1 fruit fly cellular context compared by ENCODE assay signal in the genomic region with DNA sequence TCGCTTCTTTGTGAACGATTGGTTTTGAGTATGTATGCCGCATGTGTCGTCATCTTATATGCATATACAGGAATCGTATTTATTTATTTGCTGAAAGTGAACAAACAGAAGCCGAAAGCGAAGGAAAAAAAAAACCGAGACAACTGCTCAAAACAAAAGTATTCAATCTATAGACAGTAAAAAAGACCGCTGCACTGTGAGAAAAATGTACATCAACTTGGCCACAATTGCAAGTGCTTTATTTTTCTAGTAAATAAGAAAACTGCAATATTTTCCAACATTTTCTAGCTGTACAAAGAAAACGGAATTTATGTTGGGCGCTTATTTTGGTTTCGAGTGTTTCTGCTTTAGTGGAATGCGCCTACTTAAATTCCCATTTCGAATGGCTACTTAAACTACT.
A peak's percentile ranks its signal among the peaks of the same experiment; 100 is the strongest.
TF ChIP-seq lines count a peak whose summit lies in the region.

No protein-coding gene starts in this region.

TF ChIP-seq in whole organism, embryonic, 481 proteins besides CTCF, POLR2A, EP300 and RAD21 (continued from another document and continues in another):
- no peak for TF ChIP-seq Trl (optimal IDR thresholded peaks at IDR 0.05; lab: Kevin White, UChicago)
- peak; percentile 1 for TF ChIP-seq Trl (GFP tag; optimal IDR thresholded peaks at IDR 0.05; lab: Kevin White, UChicago)
- TF ChIP-seq ci (GFP tag; IDR thresholded peaks at IDR 0.05; lab: Robert Waterston, UW), result 0 out of 3 replicates have a peak, but pooled peaks have one; percentile 59
- TF ChIP-seq ems (GFP tag; optimal IDR thresholded peaks at IDR 0.05; lab: Kevin White, UChicago), result no peak
- no peak for TF ChIP-seq CG12071 (GFP tag; optimal IDR thresholded peaks at IDR 0.05; lab: Kevin White, UChicago)
- no peak for TF ChIP-seq ATbp (GFP tag; optimal IDR thresholded peaks at IDR 0.05; lab: Kevin White, UChicago)
- TF ChIP-seq CG13424 (tag; optimal IDR thresholded peaks at IDR 0.05; lab: Kevin White, UChicago), result no peak
- TF ChIP-seq MBD-R2 (GFP tag; IDR thresholded peaks at IDR 0.05; lab: Robert Waterston, UW), result no peak
- TF ChIP-seq cas (GFP tag; IDR thresholded peaks at IDR 0.05; lab: Robert Waterston, UW), result no peak
- TF ChIP-seq Ssrp (tag; optimal IDR thresholded peaks at IDR 0.05; lab: Kevin White, UChicago), result no peak
- no peak for TF ChIP-seq tll (GFP tag; optimal IDR thresholded peaks at IDR 0.05; lab: Kevin White, UChicago)
- no peak for TF ChIP-seq Hand (GFP tag; optimal IDR thresholded peaks at IDR 0.05; lab: Kevin White, UChicago)
- TF ChIP-seq gsb (GFP tag; IDR thresholded peaks at IDR 0.05; lab: Robert Waterston, UW), result no peak
- no peak for TF ChIP-seq CG2889 (GFP tag; IDR thresholded peaks at IDR 0.05; lab: Robert Waterston, UW)
- no peak for TF ChIP-seq CG11695 (GFP tag; IDR thresholded peaks at IDR 0.05; lab: Robert Waterston, UW)
- no peak for TF ChIP-seq kay (GFP tag; optimal IDR thresholded peaks at IDR 0.05; lab: Kevin White, UChicago)
- no peak for TF ChIP-seq CG18619 (GFP tag; optimal IDR thresholded peaks at IDR 0.05; lab: Kevin White, UChicago)
- TF ChIP-seq klu (GFP tag; IDR thresholded peaks at IDR 0.05; lab: Robert Waterston, UW), result no peak
- no peak for TF ChIP-seq Dref (GFP tag; IDR thresholded peaks at IDR 0.05; lab: Robert Waterston, UW)
- peak; percentile 12 for TF ChIP-seq Asciz (GFP tag; optimal IDR thresholded peaks at IDR 0.05; lab: Kevin White, UChicago)
- no peak for TF ChIP-seq CG7271 (tag; optimal IDR thresholded peaks at IDR 0.05; lab: Kevin White, UChicago)
- no peak for TF ChIP-seq usp (GFP tag; optimal IDR thresholded peaks at IDR 0.05; lab: Kevin White, UChicago)
- TF ChIP-seq bbx (GFP tag; IDR thresholded peaks at IDR 0.05; lab: Robert Waterston, UW; ENCODE audit: partially characterized antibody), result no peak
- no peak for TF ChIP-seq zen (tag; optimal IDR thresholded peaks at IDR 0.05; lab: Kevin White, UChicago)
- no peak for TF ChIP-seq sima (GFP tag; optimal IDR thresholded peaks at IDR 0.05; lab: Kevin White, UChicago)
- no peak for TF ChIP-seq hbn (GFP tag; IDR thresholded peaks at IDR 0.05; lab: Robert Waterston, UW; ENCODE audit: partially characterized antibody)
- no peak for TF ChIP-seq mld (GFP tag; IDR thresholded peaks at IDR 0.05; lab: Robert Waterston, UW; ENCODE audit: partially characterized antibody)
- TF ChIP-seq Dbx (GFP tag; IDR thresholded peaks at IDR 0.05; lab: Robert Waterston, UW), result no peak
- no peak for TF ChIP-seq Sry-β (GFP tag; optimal IDR thresholded peaks at IDR 0.05; lab: Kevin White, UChicago)
- no peak for TF ChIP-seq CG34376 (GFP tag; optimal IDR thresholded peaks at IDR 0.05; lab: Kevin White, UChicago)
- no peak for TF ChIP-seq fu2 (GFP tag; optimal IDR thresholded peaks at IDR 0.05; lab: Kevin White, UChicago)
- no peak for TF ChIP-seq pan (optimal IDR thresholded peaks at IDR 0.05; lab: Kevin White, UChicago)
- TF ChIP-seq pan (GFP tag; optimal IDR thresholded peaks at IDR 0.05 in 1 of 2, IDR thresholded peaks at IDR 0.05 in 1 of 2), result peak in 1 of 2 experiments; percentile 36
- TF ChIP-seq dan (GFP tag; IDR thresholded peaks at IDR 0.05; lab: Robert Waterston, UW), result no peak
- TF ChIP-seq CG5953 (GFP tag; IDR thresholded peaks at IDR 0.05; lab: Robert Waterston, UW), result no peak
- TF ChIP-seq bigmax (GFP tag; optimal IDR thresholded peaks at IDR 0.05; lab: Kevin White, UChicago), result no peak
- TF ChIP-seq CG10959 (GFP tag; IDR thresholded peaks at IDR 0.05; lab: Robert Waterston, UW), result no peak
- peak; percentile 34 for TF ChIP-seq fd96Cb (tag; optimal IDR thresholded peaks at IDR 0.05; lab: Kevin White, UChicago)
- no peak for TF ChIP-seq toy (GFP tag; IDR thresholded peaks at IDR 0.05; lab: Robert Waterston, UW)
- TF ChIP-seq zfh2 (GFP tag; optimal IDR thresholded peaks at IDR 0.05; lab: Kevin White, UChicago), result no peak
- no peak for TF ChIP-seq pros (GFP tag; optimal IDR thresholded peaks at IDR 0.05; lab: Kevin White, UChicago)
- TF ChIP-seq eve (GFP tag; optimal IDR thresholded peaks at IDR 0.05; lab: Kevin White, UChicago), result no peak
- 0 out of 3 replicates have a peak, but pooled peaks have one; percentile 24 for TF ChIP-seq dysf (GFP tag; IDR thresholded peaks at IDR 0.05; lab: Robert Waterston, UW)
- no peak for TF ChIP-seq CG17802 (tag; optimal IDR thresholded peaks at IDR 0.05; lab: Kevin White, UChicago)
- no peak for TF ChIP-seq CG34422 (GFP tag; IDR thresholded peaks at IDR 0.05; lab: Robert Waterston, UW)
- TF ChIP-seq Oaz (GFP tag; IDR thresholded peaks at IDR 0.05; lab: Robert Waterston, UW), result no peak
- no peak for TF ChIP-seq CkIIα-i1 (GFP tag; IDR thresholded peaks at IDR 0.05; lab: Robert Waterston, UW)
- no peak for TF ChIP-seq BtbVII (GFP tag; optimal IDR thresholded peaks at IDR 0.05; lab: Kevin White, UChicago)
- no peak for TF ChIP-seq D19B (GFP tag; optimal IDR thresholded peaks at IDR 0.05; lab: Kevin White, UChicago)
- TF ChIP-seq CG11247 (GFP tag; IDR thresholded peaks at IDR 0.05; lab: Robert Waterston, UW), result no peak
- no peak for TF ChIP-seq Tbp (GFP tag; optimal IDR thresholded peaks at IDR 0.05; lab: Kevin White, UChicago)
- no peak for TF ChIP-seq abd-A (tag; optimal IDR thresholded peaks at IDR 0.05; lab: Kevin White, UChicago)
- no peak for TF ChIP-seq Sin3A (optimal IDR thresholded peaks at IDR 0.05; lab: Kevin White, UChicago)
- no peak for TF ChIP-seq CG10431 (GFP tag; optimal IDR thresholded peaks at IDR 0.05; lab: Kevin White, UChicago)
- no peak for TF ChIP-seq CG6765 (GFP tag; optimal IDR thresholded peaks at IDR 0.05; lab: Kevin White, UChicago)
- TF ChIP-seq fd3F (GFP tag; optimal IDR thresholded peaks at IDR 0.05; lab: Kevin White, UChicago), result no peak
- no peak for TF ChIP-seq Mad (GFP tag; optimal IDR thresholded peaks at IDR 0.05; lab: Kevin White, UChicago)
- TF ChIP-seq HmgD (GFP tag; optimal IDR thresholded peaks at IDR 0.05; lab: Kevin White, UChicago), result no peak
- TF ChIP-seq CG14014 (GFP tag; IDR thresholded peaks at IDR 0.05; lab: Robert Waterston, UW), result no peak
- TF ChIP-seq Poxn (GFP tag; IDR thresholded peaks at IDR 0.05; lab: Robert Waterston, UW), result no peak
- no peak for TF ChIP-seq CG12236 (GFP tag; optimal IDR thresholded peaks at IDR 0.05; lab: Kevin White, UChicago)
- no peak for TF ChIP-seq CG3407 (GFP tag; optimal IDR thresholded peaks at IDR 0.05; lab: Kevin White, UChicago)
- TF ChIP-seq disco-r (GFP tag; optimal IDR thresholded peaks at IDR 0.05; lab: Kevin White, UChicago), result peak; percentile 23
- peak; percentile 23 for TF ChIP-seq Xbp1 (GFP tag; optimal IDR thresholded peaks at IDR 0.05; lab: Kevin White, UChicago)
- no peak for TF ChIP-seq Dp (GFP tag; optimal IDR thresholded peaks at IDR 0.05; lab: Kevin White, UChicago)
- TF ChIP-seq CG30403 (GFP tag; optimal IDR thresholded peaks at IDR 0.05; lab: Kevin White, UChicago), result peak; percentile 24
- no peak for TF ChIP-seq Doc3 (GFP tag; IDR thresholded peaks at IDR 0.05; lab: Robert Waterston, UW; ENCODE audit: partially characterized antibody)
- no peak for TF ChIP-seq CG10321 (GFP tag; IDR thresholded peaks at IDR 0.05; lab: Robert Waterston, UW)
- TF ChIP-seq Sox100B (GFP tag; optimal IDR thresholded peaks at IDR 0.05; lab: Kevin White, UChicago), result no peak
- no peak for TF ChIP-seq ind (GFP tag; optimal IDR thresholded peaks at IDR 0.05; lab: Kevin White, UChicago)
- TF ChIP-seq CG17612 (GFP tag; IDR thresholded peaks at IDR 0.05; lab: Robert Waterston, UW), result no peak
- no peak for TF ChIP-seq jumu (GFP tag; optimal IDR thresholded peaks at IDR 0.05; lab: Kevin White, UChicago)
- TF ChIP-seq Pdp1 (GFP tag; optimal IDR thresholded peaks at IDR 0.05; lab: Kevin White, UChicago), result peak in 1 of 2 experiments; percentile 4
- no peak for TF ChIP-seq nerfin-1 (tag; optimal IDR thresholded peaks at IDR 0.05; lab: Kevin White, UChicago)
- no peak for TF ChIP-seq CG9797 (GFP tag; optimal IDR thresholded peaks at IDR 0.05; lab: Kevin White, UChicago)
- TF ChIP-seq maf-S (GFP tag; optimal IDR thresholded peaks at IDR 0.05; lab: Kevin White, UChicago), result no peak
- TF ChIP-seq CG7928 (GFP tag; optimal IDR thresholded peaks at IDR 0.05; lab: Kevin White, UChicago), result no peak
- no peak for TF ChIP-seq zen2 (GFP tag; IDR thresholded peaks at IDR 0.05; lab: Robert Waterston, UW; ENCODE audit: partially characterized antibody)
- no peak for TF ChIP-seq CG1647 (GFP tag; optimal IDR thresholded peaks at IDR 0.05; lab: Kevin White, UChicago)
- peak; percentile 45 for TF ChIP-seq Sox102F (GFP tag; optimal IDR thresholded peaks at IDR 0.05; lab: Kevin White, UChicago)
- TF ChIP-seq ato (GFP tag; IDR thresholded peaks at IDR 0.05; lab: Robert Waterston, UW; ENCODE audit: partially characterized antibody), result no peak
- TF ChIP-seq CG32532 (GFP tag; IDR thresholded peaks at IDR 0.05; lab: Robert Waterston, UW), result no peak
- no peak for TF ChIP-seq sug (tag; optimal IDR thresholded peaks at IDR 0.05; lab: Kevin White, UChicago)
- no peak for TF ChIP-seq jigr1 (GFP tag; IDR thresholded peaks at IDR 0.05; lab: Robert Waterston, UW)
- no peak for TF ChIP-seq CG9215 (GFP tag; IDR thresholded peaks at IDR 0.05; lab: Robert Waterston, UW)
- TF ChIP-seq CG42726 (GFP tag; IDR thresholded peaks at IDR 0.05; lab: Robert Waterston, UW; ENCODE audit: partially characterized antibody), result no peak
- no peak for TF ChIP-seq CG10274 (GFP tag; optimal IDR thresholded peaks at IDR 0.05; lab: Kevin White, UChicago)
- TF ChIP-seq Adf1 (GFP tag; IDR thresholded peaks at IDR 0.05; lab: Robert Waterston, UW), result no peak
- no peak for TF ChIP-seq cad (GFP tag; optimal IDR thresholded peaks at IDR 0.05; lab: Kevin White, UChicago)
- no peak for TF ChIP-seq ftz-f1 (GFP tag; optimal IDR thresholded peaks at IDR 0.05; lab: Kevin White, UChicago)
- TF ChIP-seq yki (optimal IDR thresholded peaks at IDR 0.05; lab: Kevin White, UChicago), result no peak
- no peak for TF ChIP-seq gcm2 (GFP tag; optimal IDR thresholded peaks at IDR 0.05; lab: Kevin White, UChicago)
- no peak for TF ChIP-seq HLH3B (GFP tag; IDR thresholded peaks at IDR 0.05; lab: Robert Waterston, UW)
- TF ChIP-seq CG12659 (GFP tag; optimal IDR thresholded peaks at IDR 0.05; lab: Kevin White, UChicago), result no peak
- no peak for TF ChIP-seq Nf-YC (tag; optimal IDR thresholded peaks at IDR 0.05; lab: Kevin White, UChicago)
- TF ChIP-seq run (tag; optimal IDR thresholded peaks at IDR 0.05; lab: Kevin White, UChicago), result no peak
- TF ChIP-seq da (GFP tag; optimal IDR thresholded peaks at IDR 0.05; lab: Kevin White, UChicago), result no peak
- TF ChIP-seq Awh (GFP tag; IDR thresholded peaks at IDR 0.05; lab: Robert Waterston, UW), result 0 out of 2 replicates have a peak, but pooled peaks have one; percentile 46
- no peak for TF ChIP-seq Fer1 (GFP tag; optimal IDR thresholded peaks at IDR 0.05; lab: Kevin White, UChicago)
- TF ChIP-seq CG12219 (GFP tag; optimal IDR thresholded peaks at IDR 0.05; lab: Kevin White, UChicago), result no peak
- TF ChIP-seq CG7372 (GFP tag; IDR thresholded peaks at IDR 0.05; lab: Robert Waterston, UW), result no peak
- TF ChIP-seq sna (GFP tag; IDR thresholded peaks at IDR 0.05; lab: Robert Waterston, UW; ENCODE audit: partially characterized antibody), result no peak
- TF ChIP-seq nmo (GFP tag; optimal IDR thresholded peaks at IDR 0.05; lab: Kevin White, UChicago), result peak; percentile 24
- peak in 1 of 2 experiments; percentile 32 for TF ChIP-seq Hr51 (GFP tag; optimal IDR thresholded peaks at IDR 0.05; lab: Kevin White, UChicago)
- no peak for TF ChIP-seq CG7357 (GFP tag; IDR thresholded peaks at IDR 0.05; lab: Robert Waterston, UW)
- no peak for TF ChIP-seq wdn (GFP tag; IDR thresholded peaks at IDR 0.05; lab: Robert Waterston, UW)
- TF ChIP-seq CG9437 (GFP tag; optimal IDR thresholded peaks at IDR 0.05; lab: Kevin White, UChicago), result no peak
- no peak for TF ChIP-seq Rx (GFP tag; IDR thresholded peaks at IDR 0.05; lab: Robert Waterston, UW)
- TF ChIP-seq pfk (GFP tag; optimal IDR thresholded peaks at IDR 0.05; lab: Kevin White, UChicago), result no peak
- TF ChIP-seq NK7.1 (GFP tag; optimal IDR thresholded peaks at IDR 0.05; lab: Kevin White, UChicago), result no peak
- no peak for TF ChIP-seq CG6254 (GFP tag; optimal IDR thresholded peaks at IDR 0.05; lab: Kevin White, UChicago)
- TF ChIP-seq E2f1 (GFP tag; IDR thresholded peaks at IDR 0.05; lab: Robert Waterston, UW), result no peak
- TF ChIP-seq CG11456 (GFP tag; IDR thresholded peaks at IDR 0.05; lab: Robert Waterston, UW), result no peak
- TF ChIP-seq CG11504 (tag; optimal IDR thresholded peaks at IDR 0.05; lab: Kevin White, UChicago), result peak; percentile 26
- no peak for TF ChIP-seq Spps (tag; optimal IDR thresholded peaks at IDR 0.05; lab: Kevin White, UChicago)
- TF ChIP-seq CG15011 (GFP tag; optimal IDR thresholded peaks at IDR 0.05; lab: Kevin White, UChicago), result no peak
- no peak for TF ChIP-seq br (optimal IDR thresholded peaks at IDR 0.05; lab: Kevin White, UChicago)
- peak; percentile 11 for TF ChIP-seq CG17359 (tag; optimal IDR thresholded peaks at IDR 0.05; lab: Kevin White, UChicago)
- no peak for TF ChIP-seq prd (optimal IDR thresholded peaks at IDR 0.05; lab: Kevin White, UChicago)
- TF ChIP-seq prd (GFP tag; IDR thresholded peaks at IDR 0.05; lab: Robert Waterston, UW), result peak; percentile 49; the same call in 2 of the 3 replicates
- no peak for TF ChIP-seq CG9609 (GFP tag; optimal IDR thresholded peaks at IDR 0.05; lab: Kevin White, UChicago)
- no peak for TF ChIP-seq CG13287 (GFP tag; IDR thresholded peaks at IDR 0.05; lab: Robert Waterston, UW; ENCODE audit: partially characterized antibody)
- no peak for TF ChIP-seq CG2199 (GFP tag; IDR thresholded peaks at IDR 0.05; lab: Robert Waterston, UW)
- no peak for TF ChIP-seq CG6854 (GFP tag; optimal IDR thresholded peaks at IDR 0.05; lab: Kevin White, UChicago)
- TF ChIP-seq HHEX (GFP tag; optimal IDR thresholded peaks at IDR 0.05; lab: Kevin White, UChicago), result no peak
- no peak for TF ChIP-seq CG4360 (GFP tag; IDR thresholded peaks at IDR 0.05; lab: Robert Waterston, UW)
- peak; percentile 19 for TF ChIP-seq dmrt11E (tag; optimal IDR thresholded peaks at IDR 0.05; lab: Kevin White, UChicago)
- no peak for TF ChIP-seq otp (GFP tag; IDR thresholded peaks at IDR 0.05; lab: Robert Waterston, UW)
- peak; percentile 26; the same call in 2 of the 3 replicates for TF ChIP-seq row (GFP tag; IDR thresholded peaks at IDR 0.05; lab: Robert Waterston, UW)
- no peak for TF ChIP-seq CG11696 (GFP tag; IDR thresholded peaks at IDR 0.05; lab: Robert Waterston, UW)
- TF ChIP-seq emc (GFP tag; optimal IDR thresholded peaks at IDR 0.05; lab: Kevin White, UChicago), result no peak
- peak; percentile 28 for TF ChIP-seq phol (tag; optimal IDR thresholded peaks at IDR 0.05; lab: Kevin White, UChicago)
- TF ChIP-seq CG2875 (GFP tag; optimal IDR thresholded peaks at IDR 0.05; lab: Kevin White, UChicago), result no peak
- TF ChIP-seq Hr78 (GFP tag; optimal IDR thresholded peaks at IDR 0.05; lab: Kevin White, UChicago), result no peak
